Worm (Caenorhabditis elegans) whole organism, dauer: Measurements from ENCODE around the gene ifa-3.
"Not testable (repeated sequence)": the region's sequence is repeated elsewhere in the genome, so short reads cannot be mapped to it uniquely, and the experiment has no call there.

Experiments
- unc-62 ChIP-seq: sonication (generic microtip); optimal IDR thresholded peaks from 2 replicates; lab custom pipeline; 2017; ENCODE audit warnings: missing biosample characterization, missing genetic modification reagents, missing genetic modification characterization

The ifa-3 gene

ce11 chrX:16263287-16263686 is 6.6 kb downstream of the ifa-3 start:
- TF ChIP-seq unc-62 (GFP tag; lab: Kevin White, UChicago) = no peak

ce11 chrX:16261993-16262392 is 7.9 kb downstream of the ifa-3 start, which contains the start of gene sgk-1:
Gene sgk-1, minus strand, starts transcription at chrX:16262122.
- TF ChIP-seq unc-62 (GFP tag; lab: Kevin White, UChicago) = no peak

- TF ChIP-seq unc-62 (GFP tag; lab: Kevin White, UChicago) = no peak
Measured at ce11 chrX:16260077-16260476, 9.8 kb downstream of the ifa-3 start.

ce11 chrX:16258503-16258902 is 11.4 kb downstream of the ifa-3 start:
- no peak for TF ChIP-seq unc-62 (GFP tag; lab: Kevin White, UChicago)

ce11 chrX:16250679-16251078 is 19.2 kb downstream of the ifa-3 start, which contains the start of gene W10G6.6:
Gene W10G6.6, minus strand, starts transcription at chrX:16250779.
- no peak for TF ChIP-seq unc-62 (GFP tag; lab: Kevin White, UChicago)

ce11 chrX:16244764-16245244 is 25.1 kb downstream of the ifa-3 start, which contains the start of gene W10G6.1:
Gene W10G6.1, plus strand, starts transcription at chrX:16245194.
- no peak for TF ChIP-seq unc-62 (GFP tag; lab: Kevin White, UChicago)

ce11 chrX:16243129-16243528 is 26.7 kb downstream of the ifa-3 start:
- TF ChIP-seq unc-62 (GFP tag; lab: Kevin White, UChicago) = no peak

ce11 chrX:16240626-16241025 is 29.2 kb downstream of the ifa-3 start:
- TF ChIP-seq unc-62 (GFP tag; lab: Kevin White, UChicago) = no peak

ce11 chrX:16228622-16229021 is 41.2 kb downstream of the ifa-3 start, which contains the start of gene F23A7.5:
Gene F23A7.5, plus strand, starts transcription at chrX:16228922.
- no peak for TF ChIP-seq unc-62 (GFP tag; lab: Kevin White, UChicago)

- TF ChIP-seq unc-62 (GFP tag; lab: Kevin White, UChicago) = not testable (repeated sequence)
Measured at ce11 chrX:16219710-16220109, 50.2 kb downstream of the ifa-3 start, which contains the start of gene F23A7.3. Gene F23A7.3, plus strand, starts transcription at chrX:16220010.

- no peak for TF ChIP-seq unc-62 (GFP tag; lab: Kevin White, UChicago)
Measured at ce11 chrX:16218306-16218705, 51.6 kb downstream of the ifa-3 start.

- no peak for TF ChIP-seq unc-62 (GFP tag; lab: Kevin White, UChicago)
Measured at ce11 chrX:16217749-16218148, 52.1 kb downstream of the ifa-3 start.
